Worm (Caenorhabditis elegans) whole organism, L4 larva: ENCODE results near the gene srh-17.

Source experiments
- D1046.2 ChIP-seq: fragments of 200-800 bp; sonication (Bioruptor generic); IDR thresholded peaks from 2 replicates; pipeline ENCODE4 v1.3.6; 2022; ENCODE audit warnings: missing genetic modification characterization, missing compliant biosample characterization
- F26F4.8 ChIP-seq: fragments of 200-800 bp; sonication (Bioruptor generic); conservative IDR thresholded peaks from 2 replicates; pipeline ENCODE4 v1.3.6; 2022; ENCODE audit warnings: missing genetic modification characterization, missing compliant biosample characterization
- R02D3.7 ChIP-seq: fragments of 150-350 bp; sonication (generic microtip); optimal IDR thresholded peaks from 3 replicates; lab custom pipeline; 2014; ENCODE audit warnings: missing biosample characterization, missing genetic modification characterization
- Y105C5A.15 ChIP-seq: fragments of 200-800 bp; sonication (Bioruptor generic); IDR thresholded peaks from 2 replicates; pipeline ENCODE4 v1.3.6; 2022; ENCODE audit warnings: missing genetic modification characterization, missing compliant biosample characterization
- ceh-20 ChIP-seq: fragments of 200-800 bp; sonication (Bioruptor generic); IDR thresholded peaks from 2 replicates; pipeline ENCODE4 v1.3.6; 2022; ENCODE audit warnings: missing genetic modification reagents, missing genetic modification characterization, missing compliant biosample characterization
- ceh-28 ChIP-seq: fragments of 150-350 bp; optimal IDR thresholded peaks from 2 replicates; lab custom pipeline; 2014; ENCODE audit warnings: missing biosample characterization, missing genetic modification reagents, missing genetic modification characterization
- ceh-62 ChIP-seq: sonication (generic microtip); optimal IDR thresholded peaks from 2 replicates; lab custom pipeline; 2017; ENCODE audit warnings: missing biosample characterization, missing genetic modification characterization
- cey-2 ChIP-seq: sonication (generic microtip); optimal IDR thresholded peaks from 3 replicates; lab custom pipeline; 2017; ENCODE audit warnings: missing genetic modification characterization, mild to moderate bottlenecking, missing compliant biosample characterization, antibody characterized with exemption, borderline replicate concordance; ENCODE audit not compliant: insufficient read depth
- ctbp-1 ChIP-seq: fragments of 200-800 bp; sonication (Bioruptor generic); IDR thresholded peaks from 2 replicates; pipeline ENCODE4 v1.3.6; 2022; ENCODE audit warnings: missing genetic modification reagents, missing genetic modification characterization, missing compliant biosample characterization
- daf-12 ChIP-seq: fragments of 150-350 bp; optimal IDR thresholded peaks from 2 replicates; lab custom pipeline; 2014; ENCODE audit warnings: missing biosample characterization, missing genetic modification reagents, missing genetic modification characterization
- daf-19 ChIP-seq: fragments of 200-800 bp; sonication (Bioruptor generic); conservative IDR thresholded peaks from 2 replicates; pipeline ENCODE4 v1.3.6; 2022; ENCODE audit warnings: missing genetic modification characterization, missing compliant biosample characterization
- dmd-6 ChIP-seq: fragments of 200-800 bp; sonication (Bioruptor generic); IDR thresholded peaks from 2 replicates; pipeline ENCODE4 v1.3.6; 2022; ENCODE audit warnings: missing genetic modification reagents, missing genetic modification characterization, missing compliant biosample characterization
- dmd-9 ChIP-seq: fragments of 200-800 bp; sonication (Bioruptor generic); IDR thresholded peaks from 2 replicates; pipeline ENCODE4 v1.3.6; 2022; ENCODE audit warnings: missing genetic modification reagents, missing genetic modification characterization, missing compliant biosample characterization
- egl-27 ChIP-seq: sonication (generic microtip); optimal IDR thresholded peaks from 3 replicates; lab custom pipeline; 2017; ENCODE audit warnings: missing biosample characterization, missing genetic modification reagents, missing genetic modification characterization
- fos-1 ChIP-seq: fragments of 150-350 bp; optimal IDR thresholded peaks from 2 replicates; lab custom pipeline; 2014; ENCODE audit warnings: missing biosample characterization, missing genetic modification characterization
- hlh-30 ChIP-seq: sonication (generic microtip); optimal IDR thresholded peaks from 2 replicates; lab custom pipeline; 2017; ENCODE audit warnings: antibody characterized with exemption, mild to moderate bottlenecking, missing genetic modification characterization, missing compliant biosample characterization; ENCODE audit not compliant: insufficient read depth
- hmg-1.1 ChIP-seq: fragments of 200-800 bp; sonication (Bioruptor generic); IDR thresholded peaks from 2 replicates; pipeline ENCODE4 v1.3.6; 2022; ENCODE audit warnings: missing genetic modification reagents, missing genetic modification characterization, missing compliant biosample characterization
- jun-1 ChIP-seq: fragments of 150-350 bp; optimal IDR thresholded peaks from 2 replicates; lab custom pipeline; 2014; ENCODE audit warnings: missing biosample characterization, missing genetic modification reagents, missing genetic modification characterization
- lim-7 ChIP-seq: fragments of 200-800 bp; sonication (Bioruptor generic); IDR thresholded peaks from 2 replicates; pipeline ENCODE4 v1.3.6; 2022; ENCODE audit warnings: missing genetic modification characterization, missing compliant biosample characterization
- lin-13 ChIP-seq: fragments of 150-350 bp; optimal IDR thresholded peaks from 2 replicates; lab custom pipeline; 2014; ENCODE audit warnings: missing biosample characterization, missing genetic modification reagents, missing genetic modification characterization
- lin-29 ChIP-seq: fragments of 200-800 bp; sonication (Bioruptor generic); IDR thresholded peaks from 2 replicates; pipeline ENCODE4 v1.3.6; 2022; ENCODE audit warnings: missing genetic modification reagents, missing genetic modification characterization, missing compliant biosample characterization
- lin-38 ChIP-seq: fragments of 200-800 bp; sonication (Bioruptor generic); IDR thresholded peaks from 2 replicates; pipeline ENCODE4 v1.3.6; 2022; ENCODE audit warnings: missing genetic modification reagents, missing genetic modification characterization, missing compliant biosample characterization
- lir-3 ChIP-seq: sonication (generic microtip); optimal IDR thresholded peaks from 2 replicates; lab custom pipeline; 2016; ENCODE audit warnings: mild to moderate bottlenecking, missing genetic modification characterization, missing compliant biosample characterization
- lsy-2 ChIP-seq, 2 experiments: fragments of 150-350 bp in 1 of 2; sonication (generic microtip) in 1 of 2; optimal IDR thresholded peaks; 2 replicates each; lab custom pipeline; 2014 to 2017; ENCODE audit warnings: missing biosample characterization in 2 of 2, missing genetic modification characterization in 2 of 2
- madf-9 ChIP-seq: fragments of 200-800 bp; sonication (Bioruptor generic); conservative IDR thresholded peaks from 2 replicates; pipeline ENCODE4 v1.3.6; 2022; ENCODE audit warnings: missing genetic modification reagents, missing genetic modification characterization, missing compliant biosample characterization
- mep-1 ChIP-seq: fragments of 150-350 bp; sonication (generic microtip); optimal IDR thresholded peaks from 3 replicates; lab custom pipeline; 2014; ENCODE audit warnings: missing biosample characterization, missing genetic modification characterization
- mes-2 ChIP-seq: sonication (generic microtip); optimal IDR thresholded peaks from 2 replicates; lab custom pipeline; 2016; ENCODE audit warnings: missing genotype, mild to moderate bottlenecking, missing genetic modification characterization, missing compliant biosample characterization; ENCODE audit not compliant: poor library complexity, severe bottlenecking
- mxl-3 ChIP-seq: fragments of 200-800 bp; sonication (Bioruptor generic); optimal IDR thresholded peaks from 2 replicates; lab custom pipeline; 2018; ENCODE audit warnings: mild to moderate bottlenecking, missing genetic modification characterization, missing compliant biosample characterization
- nhr-10 ChIP-seq: fragments of 150-350 bp; optimal IDR thresholded peaks from 2 replicates; lab custom pipeline; 2014; ENCODE audit warnings: missing biosample characterization, missing genetic modification characterization
- nhr-102 ChIP-seq: sonication (generic microtip); optimal IDR thresholded peaks from 2 replicates; lab custom pipeline; 2016; ENCODE audit warnings: mild to moderate bottlenecking, missing genetic modification characterization, moderate library complexity, missing compliant biosample characterization
- nhr-11 ChIP-seq: fragments of 150-350 bp; optimal IDR thresholded peaks from 2 replicates; lab custom pipeline; 2014; ENCODE audit warnings: missing biosample characterization, missing genetic modification characterization
- nhr-237 ChIP-seq: sonication (generic microtip); optimal IDR thresholded peaks from 2 replicates; lab custom pipeline; 2017; ENCODE audit warnings: missing biosample characterization, missing genetic modification characterization
- nhr-25 ChIP-seq: sonication (generic microtip); optimal IDR thresholded peaks from 2 replicates; lab custom pipeline; 2017; ENCODE audit warnings: missing genetic modification characterization, mild to moderate bottlenecking, missing compliant biosample characterization, antibody characterized with exemption, moderate library complexity, borderline replicate concordance; ENCODE audit not compliant: insufficient read depth
- nhr-28 ChIP-seq: fragments of 150-350 bp; optimal IDR thresholded peaks from 2 replicates; lab custom pipeline; 2014; ENCODE audit warnings: missing biosample characterization, missing genetic modification characterization
- nhr-42 ChIP-seq: fragments of 200-800 bp; sonication (Bioruptor generic); IDR thresholded peaks from 2 replicates; pipeline ENCODE4 v1.3.6; 2022; ENCODE audit warnings: missing genetic modification characterization, missing compliant biosample characterization
- nhr-76 ChIP-seq: fragments of 150-350 bp; optimal IDR thresholded peaks from 2 replicates; lab custom pipeline; 2014; ENCODE audit warnings: missing biosample characterization, missing genetic modification characterization
- php-3 ChIP-seq: fragments of 200-800 bp; sonication (Bioruptor generic); IDR thresholded peaks from 2 replicates; pipeline ENCODE4 v1.3.6; 2022; ENCODE audit warnings: missing genetic modification reagents, missing genetic modification characterization, missing compliant biosample characterization
- saeg-2 ChIP-seq: fragments of 200-800 bp; sonication (Bioruptor generic); IDR thresholded peaks from 2 replicates; pipeline ENCODE4 v1.3.6; 2022; ENCODE audit warnings: missing genetic modification reagents, missing genetic modification characterization, missing compliant biosample characterization
- set-16 ChIP-seq: fragments of 200-800 bp; sonication (Bioruptor generic); IDR thresholded peaks from 2 replicates; pipeline ENCODE4 v1.3.6; 2022; ENCODE audit warnings: missing genetic modification reagents, missing genetic modification characterization, missing compliant biosample characterization
- spr-1 ChIP-seq: sonication (generic microtip); optimal IDR thresholded peaks from 2 replicates; lab custom pipeline; 2016; ENCODE audit warnings: mild to moderate bottlenecking, missing genetic modification characterization, missing compliant biosample characterization
- tag-97 ChIP-seq: fragments of 200-800 bp; sonication (Bioruptor generic); IDR thresholded peaks from 2 replicates; pipeline ENCODE4 v1.3.6; 2022; ENCODE audit warnings: missing genetic modification characterization, missing compliant biosample characterization
- unc-130 ChIP-seq: sonication (generic microtip); optimal IDR thresholded peaks from 2 replicates; lab custom pipeline; 2016; ENCODE audit warnings: missing genetic modification reagents, missing genetic modification characterization, missing compliant biosample characterization
- unc-62 ChIP-seq, 3 experiments: fragments of 150-350 bp in 1 of 3; sonication (generic microtip); optimal IDR thresholded peaks in 2 of 3; peaks in 1 of 3; 1 replicate in 1 of 3; 2 replicates in 2 of 3; lab custom pipeline; 2014 to 2017; ENCODE audit warnings: missing biosample characterization in 3 of 3, missing genetic modification characterization in 3 of 3, missing genetic modification reagents in 3 of 3, missing genotype in 1 of 3
- vab-7 ChIP-seq: fragments of 200-800 bp; sonication (Bioruptor generic); IDR thresholded peaks from 2 replicates; pipeline ENCODE4 v1.3.6; 2022; ENCODE audit warnings: missing genetic modification reagents, missing genetic modification characterization, missing compliant biosample characterization
- zfp-3 ChIP-seq: fragments of 200-800 bp; sonication (Bioruptor generic); conservative IDR thresholded peaks from 2 replicates; pipeline ENCODE4 v1.3.6; 2022; ENCODE audit warnings: missing genetic modification reagents, missing genetic modification characterization, missing compliant biosample characterization
- zip-11 ChIP-seq: fragments of 200-800 bp; sonication (Bioruptor generic); IDR thresholded peaks from 2 replicates; pipeline ENCODE4 v1.3.6; 2022; ENCODE audit warnings: missing genetic modification characterization, missing compliant biosample characterization
- zip-2 ChIP-seq: fragments of 150-350 bp; optimal IDR thresholded peaks from 2 replicates; lab custom pipeline; 2014; ENCODE audit warnings: missing biosample characterization, missing genetic modification characterization

The srh-17 gene

DNA sequence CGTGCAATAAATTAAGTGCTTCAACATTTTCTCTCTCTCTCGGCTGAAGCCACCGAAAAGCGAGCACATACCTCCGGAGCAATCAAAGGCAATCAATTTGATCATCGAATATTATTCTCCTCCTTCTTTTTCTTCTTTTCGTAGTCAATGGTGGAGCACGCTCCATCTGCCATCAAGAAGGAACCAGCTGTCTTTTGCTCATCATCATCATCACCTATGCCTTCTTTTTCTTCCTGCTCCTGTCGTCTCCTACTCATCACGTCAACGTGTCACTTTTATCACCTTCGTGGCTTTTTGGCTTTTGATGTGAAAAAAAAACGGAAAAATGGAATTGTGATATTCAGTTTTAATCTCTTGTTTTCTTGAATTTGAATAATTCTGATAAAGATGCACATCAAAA, 35.4 kb upstream of the srh-17 start:
- TF ChIP-seq unc-62 (GFP tag; optimal IDR thresholded peaks at IDR 0.05 in 1 of 2; lab: Kevin White, UChicago) (peak in 1 of 2 experiments; percentile 60), unc-62 (tag; optimal IDR thresholded peaks at IDR 0.05; lab: Kevin White, UChicago) (no peak), Y105C5A.15 (no peak), vab-7 (GFP tag; lab: Robert Waterston, UW) (no peak), ceh-20 (GFP tag; lab: Robert Waterston, UW) (peak; percentile 50; the same call in 1 of the 2 replicates)

DNA sequence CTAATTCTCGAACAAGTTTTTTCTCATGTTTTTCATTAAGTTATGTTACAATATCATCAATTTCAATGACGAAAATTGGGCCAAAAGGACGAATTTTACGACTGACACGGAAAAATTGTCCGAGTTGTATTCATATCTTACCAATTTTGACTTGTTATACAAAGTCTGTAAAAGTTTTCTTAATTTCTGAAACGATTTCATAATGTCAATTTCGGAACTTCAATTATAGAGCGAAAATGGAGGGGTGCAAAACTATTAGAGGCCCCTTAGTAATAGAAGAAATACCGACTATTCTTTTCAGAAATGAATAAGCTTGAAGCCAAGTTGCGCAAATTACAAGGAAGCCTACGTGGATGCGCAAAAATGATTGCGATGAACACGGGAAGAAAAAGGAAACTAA, 29.5 kb upstream of the srh-17 start, which contains the start of gene F43D2.3:
F43D2.3 (plus strand) TSS at position 301 of the 400 bp plus-strand sequence.
- no peak for TF ChIP-seq nhr-28
- no peak for TF ChIP-seq mep-1 (tag; lab: Kevin White, UChicago)
- TF ChIP-seq hlh-30 (tag; lab: Kevin White, UChicago) = no peak
- TF ChIP-seq ctbp-1 = no peak
- no peak for TF ChIP-seq nhr-42 (GFP tag; lab: Robert Waterston, UW)
- TF ChIP-seq zip-2 = no peak
- no peak for TF ChIP-seq zip-11 (GFP tag; lab: Robert Waterston, UW)
- no peak for TF ChIP-seq mxl-3
- no peak for TF ChIP-seq spr-1 (tag; lab: Kevin White, UChicago)
- no peak for TF ChIP-seq nhr-10
- TF ChIP-seq R02D3.7 (tag; lab: Kevin White, UChicago) = no peak

ce11 chrV:14633319-14633718, 27.8 kb upstream of the srh-17 start:
- no peak for TF ChIP-seq nhr-102 (tag; lab: Kevin White, UChicago)
- TF ChIP-seq ceh-62 = no peak
- no peak for TF ChIP-seq lin-29 (GFP tag; lab: Robert Waterston, UW)
- TF ChIP-seq hlh-30 (tag; lab: Kevin White, UChicago) = peak; percentile 43
- no peak for TF ChIP-seq egl-27 (tag; lab: Kevin White, UChicago)
- no peak for TF ChIP-seq D1046.2 (GFP tag; lab: Robert Waterston, UW)
- TF ChIP-seq set-16 = no peak
- TF ChIP-seq lim-7 (GFP tag; lab: Robert Waterston, UW) = no peak
- peak in 1 of 2 experiments; percentile 60 for TF ChIP-seq unc-62 (GFP tag; optimal IDR thresholded peaks at IDR 0.05 in 1 of 2; lab: Kevin White, UChicago)
- TF ChIP-seq unc-62 (tag; optimal IDR thresholded peaks at IDR 0.05; lab: Kevin White, UChicago) = no peak
- no peak for TF ChIP-seq tag-97 (GFP tag; lab: Robert Waterston, UW)
- no peak for TF ChIP-seq F26F4.8 (GFP tag; lab: Robert Waterston, UW)
- TF ChIP-seq nhr-237 (tag; lab: Kevin White, UChicago) = no peak
- no peak for TF ChIP-seq cey-2 (tag; lab: Kevin White, UChicago)
- TF ChIP-seq dmd-6 (GFP tag; lab: Robert Waterston, UW) = peak; percentile 17; the same call in 1 of the 2 replicates
- TF ChIP-seq daf-19 (GFP tag; lab: Robert Waterston, UW) = no peak
- no peak for TF ChIP-seq lsy-2 (tag; optimal IDR thresholded peaks at IDR 0.05; lab: Kevin White, UChicago)
- TF ChIP-seq daf-12 (tag; lab: Kevin White, UChicago) = no peak
- TF ChIP-seq ceh-28 (tag; lab: Kevin White, UChicago) = no peak
- TF ChIP-seq fos-1 (tag; lab: Kevin White, UChicago) = no peak
- no peak for TF ChIP-seq nhr-11
- no peak for TF ChIP-seq zip-11 (GFP tag; lab: Robert Waterston, UW)
- no peak for TF ChIP-seq zfp-3 (GFP tag; lab: Robert Waterston, UW)
- TF ChIP-seq madf-9 (GFP tag; lab: Robert Waterston, UW) = no peak
- TF ChIP-seq mxl-3 = peak; percentile 39
- no peak for TF ChIP-seq unc-130
- no peak for TF ChIP-seq lin-13 (GFP tag; lab: Kevin White, UChicago)
- TF ChIP-seq dmd-9 (GFP tag; lab: Robert Waterston, UW) = no peak
- TF ChIP-seq hmg-1.1 (GFP tag; lab: Robert Waterston, UW) = no peak
- TF ChIP-seq nhr-28 = peak; percentile 30
- no peak for TF ChIP-seq lin-38 (GFP tag; lab: Robert Waterston, UW)
- no peak for TF ChIP-seq spr-1 (tag; lab: Kevin White, UChicago)
- TF ChIP-seq mes-2 (tag; lab: Kevin White, UChicago) = no peak
- no peak for TF ChIP-seq lir-3
- no peak for TF ChIP-seq jun-1 (tag; lab: Kevin White, UChicago)
- TF ChIP-seq nhr-76 (tag; lab: Kevin White, UChicago) = no peak
- TF ChIP-seq saeg-2 (GFP tag; lab: Robert Waterston, UW) = no peak
- TF ChIP-seq php-3 (GFP tag; lab: Robert Waterston, UW) = no peak
- no peak for TF ChIP-seq nhr-25
